Worm (Caenorhabditis elegans): Measurements from ENCODE around the gene perm-4.

- TF ChIP-seq fkh-10 (GFP tag; optimal IDR thresholded peaks at IDR 0.05) (no peak), daf-12 (tag; optimal IDR thresholded peaks at IDR 0.05) (no peak), egl-5 (tag; optimal IDR thresholded peaks at IDR 0.05) (no peak), mdl-1 (tag; optimal IDR thresholded peaks at IDR 0.05) (no peak), pha-4 (tag; optimal IDR thresholded peaks at IDR 0.05) (no peak), tbx-2 (tag; optimal IDR thresholded peaks at IDR 0.05) (no peak), nhr-237 (tag; optimal IDR thresholded peaks at IDR 0.05) (no peak), nhr-77 (tag; optimal IDR thresholded peaks at IDR 0.05) (no peak), pqm-1 (tag; optimal IDR thresholded peaks at IDR 0.05) (no peak), aly-2 (tag; optimal IDR thresholded peaks at IDR 0.05) (no peak)
These were observed 2.9 kb upstream of the perm-4 start for ce11 chrIV:1127852-1128251.
